Fruit fly (Drosophila melanogaster) whole organism, adult: ENCODE data around the gene CG15412.

Experiments used
- CG11617 ChIP-seq: fragments of 200-800 bp; sonication (Bioruptor generic); optimal IDR thresholded peaks from 2 replicates; lab custom pipeline; 2017; ENCODE audit warnings: mild to moderate bottlenecking, missing biosample characterization, missing genetic modification reagents, missing genetic modification characterization
- CG12768 ChIP-seq: fragments of 200-800 bp; sonication (Bioruptor generic); optimal IDR thresholded peaks from 2 replicates; lab custom pipeline; 2017; ENCODE audit warnings: missing biosample characterization, missing genetic modification characterization, mild to moderate bottlenecking, moderate library complexity, missing genetic modification reagents
- CG14711 ChIP-seq: fragments of 200-800 bp; sonication (Bioruptor generic); optimal IDR thresholded peaks from 2 replicates; lab custom pipeline; 2018; ENCODE audit warnings: missing biosample characterization, mild to moderate bottlenecking, missing genetic modification characterization, moderate library complexity
- CG1620 ChIP-seq: fragments of 200-800 bp; sonication (Bioruptor generic); optimal IDR thresholded peaks from 2 replicates; lab custom pipeline; 2016; ENCODE audit warnings: missing biosample characterization, missing genetic modification characterization
- CG33017 ChIP-seq: fragments of 200-800 bp; sonication (Bioruptor generic); optimal IDR thresholded peaks from 2 replicates; lab custom pipeline; 2018; ENCODE audit warnings: missing biosample characterization, mild to moderate bottlenecking, missing genetic modification characterization, moderate library complexity
- CG5204 ChIP-seq: fragments of 200-800 bp; sonication (Bioruptor generic); optimal IDR thresholded peaks from 2 replicates; lab custom pipeline; 2016; ENCODE audit warnings: missing biosample characterization, missing genetic modification characterization
- CG7045 ChIP-seq: fragments of 200-800 bp; sonication (Bioruptor generic); optimal IDR thresholded peaks from 2 replicates; lab custom pipeline; 2017; ENCODE audit warnings: missing biosample characterization, mild to moderate bottlenecking, missing genetic modification characterization
- CG7101 ChIP-seq: fragments of 200-800 bp; sonication (Bioruptor generic); optimal IDR thresholded peaks from 2 replicates; lab custom pipeline; 2018; ENCODE audit warnings: missing biosample characterization, mild to moderate bottlenecking, missing genetic modification characterization, moderate library complexity
- Clk ChIP-seq: fragments of 200-800 bp; sonication (Bioruptor generic); optimal IDR thresholded peaks from 2 replicates; lab custom pipeline; 2017; ENCODE audit warnings: missing biosample characterization, missing genetic modification characterization
- Crg-1 ChIP-seq: fragments of 200-800 bp; sonication (Bioruptor generic); optimal IDR thresholded peaks from 2 replicates; lab custom pipeline; 2016; ENCODE audit warnings: missing biosample characterization, missing genetic modification characterization
- Hr96 ChIP-seq: fragments of 200-800 bp; sonication (Bioruptor generic); optimal IDR thresholded peaks from 2 replicates; lab custom pipeline; 2016; ENCODE audit warnings: missing biosample characterization, missing genetic modification characterization
- Mnt ChIP-seq: fragments of 200-800 bp; sonication (Bioruptor generic); optimal IDR thresholded peaks from 2 replicates; lab custom pipeline; 2016; ENCODE audit warnings: missing biosample characterization, mild to moderate bottlenecking, missing genetic modification characterization
- bab1 ChIP-seq: fragments of 200-800 bp; sonication (Bioruptor generic); optimal IDR thresholded peaks from 3 replicates; lab custom pipeline; 2019; ENCODE audit warnings: missing biosample characterization, mild to moderate bottlenecking, missing genetic modification characterization, moderate library complexity
- cic ChIP-seq: fragments of 200-800 bp; sonication (Bioruptor generic); optimal IDR thresholded peaks from 2 replicates; lab custom pipeline; 2017; ENCODE audit warnings: missing biosample characterization, mild to moderate bottlenecking, missing genetic modification characterization, moderate library complexity
- cnc ChIP-seq, 2 experiments: fragments of >200 bp; optimal IDR thresholded peaks; 2 replicates each; lab custom pipeline; 2017
- kay ChIP-seq: fragments of 200-800 bp; sonication (Bioruptor generic); peaks from one replicate; lab custom pipeline; 2016; ENCODE audit warnings: missing biosample characterization, missing genetic modification characterization, borderline replicate concordance
- ovo ChIP-seq: fragments of 200-800 bp; sonication (Bioruptor generic); optimal IDR thresholded peaks from 2 replicates; lab custom pipeline; 2016; ENCODE audit warnings: missing biosample characterization, missing genetic modification characterization
- pad ChIP-seq: fragments of 200-800 bp; sonication (Bioruptor generic); optimal IDR thresholded peaks from 3 replicates; lab custom pipeline; 2017; ENCODE audit warnings: missing biosample characterization, missing genetic modification characterization, mild to moderate bottlenecking, moderate library complexity, missing genetic modification reagents
- tj ChIP-seq: fragments of 200-800 bp; sonication (Bioruptor generic); optimal IDR thresholded peaks from 3 replicates; lab custom pipeline; 2017; ENCODE audit warnings: missing biosample characterization, mild to moderate bottlenecking, missing genetic modification characterization, moderate library complexity
- toe ChIP-seq: fragments of 200-800 bp; sonication (Bioruptor generic); optimal IDR thresholded peaks from 2 replicates; lab custom pipeline; 2016; ENCODE audit warnings: missing biosample characterization, missing genetic modification characterization

Gene CG15412

DNA sequence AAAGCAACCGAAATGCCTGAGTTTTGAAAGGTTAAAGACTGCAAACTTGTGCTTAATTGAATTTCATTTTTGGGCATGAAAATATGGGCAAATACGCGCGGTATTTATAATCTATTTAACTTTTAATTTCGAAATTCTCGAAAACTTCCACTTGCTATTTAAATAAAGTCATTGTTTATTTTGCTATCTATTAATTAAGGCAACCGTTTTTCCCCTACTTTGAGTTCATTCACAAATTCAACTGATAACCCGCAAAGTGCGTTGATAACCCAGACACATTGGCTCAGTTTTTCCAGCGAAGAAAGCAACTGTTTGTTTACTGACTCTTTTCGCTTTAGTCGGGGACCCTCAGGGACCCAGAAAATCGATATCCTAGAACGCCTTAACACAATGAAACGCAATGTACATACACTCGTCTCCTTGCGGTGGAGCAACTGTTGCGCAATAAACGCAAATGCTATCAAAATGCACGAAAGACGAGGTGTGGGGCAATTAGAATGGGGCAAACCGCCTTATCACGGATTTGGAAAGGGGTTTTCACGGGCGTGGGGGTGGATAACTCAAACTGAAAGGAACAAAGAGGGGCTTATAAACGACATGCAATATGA, 3.6 kb downstream of the CG15412 start:
- peak; percentile 25 for TF ChIP-seq kay (GFP tag; lab: Kevin White, UChicago)
- no peak for TF ChIP-seq CG12768

DNA sequence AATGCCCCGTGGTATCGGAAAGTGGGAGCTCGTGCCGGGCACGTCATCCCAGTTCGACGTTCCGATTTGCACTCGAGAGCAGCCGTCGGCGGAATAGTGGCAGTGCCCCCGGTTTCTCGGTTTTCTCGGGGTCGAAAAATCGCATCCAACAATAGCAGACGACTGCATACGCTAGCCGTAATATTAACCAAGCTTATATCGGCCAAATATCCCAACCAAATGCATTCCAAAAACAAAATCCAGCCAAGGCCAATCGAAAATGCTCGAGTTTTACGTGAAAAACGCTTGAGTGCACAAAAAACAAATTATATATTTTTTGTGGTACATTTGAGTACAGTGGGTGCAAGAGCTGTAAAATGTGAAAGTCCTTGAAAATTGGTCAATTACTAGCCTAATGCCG, 4.2 kb downstream of the CG15412 start:
- TF ChIP-seq CG7045 (GFP tag; lab: Kevin White, UChicago), result peak; percentile 11
- TF ChIP-seq tj (GFP tag; lab: Kevin White, UChicago), result peak; percentile 45
- TF ChIP-seq Crg-1 (GFP tag; lab: Kevin White, UChicago), result no peak
- no peak for TF ChIP-seq kay (GFP tag; lab: Kevin White, UChicago)
- TF ChIP-seq toe (GFP tag; lab: Kevin White, UChicago), result no peak
- TF ChIP-seq Hr96 (GFP tag; lab: Kevin White, UChicago), result no peak
- no peak for TF ChIP-seq pad (GFP tag; lab: Kevin White, UChicago)
- no peak for TF ChIP-seq CG14711 (tag; lab: Kevin White, UChicago)
- no peak for TF ChIP-seq CG1620 (GFP tag; lab: Kevin White, UChicago)
- no peak for TF ChIP-seq ovo (GFP tag; lab: Kevin White, UChicago)
- peak; percentile 49 for TF ChIP-seq cic (GFP tag; lab: Kevin White, UChicago)
- TF ChIP-seq CG33017 (tag; lab: Kevin White, UChicago), result peak; percentile 24
- TF ChIP-seq cnc (optimal IDR thresholded peaks at IDR 0.05; lab: Kevin White, UChicago), result no peak
- no peak for TF ChIP-seq CG7101
- peak; percentile 48 for TF ChIP-seq Mnt (GFP tag; lab: Kevin White, UChicago)
- TF ChIP-seq Clk (GFP tag; lab: Kevin White, UChicago), result no peak
- TF ChIP-seq CG11617, result peak; percentile 24
- peak; percentile 35 for TF ChIP-seq CG12768
- no peak for TF ChIP-seq CG5204 (GFP tag; lab: Kevin White, UChicago)
- no peak for TF ChIP-seq bab1 (GFP tag; lab: Kevin White, UChicago)

DNA sequence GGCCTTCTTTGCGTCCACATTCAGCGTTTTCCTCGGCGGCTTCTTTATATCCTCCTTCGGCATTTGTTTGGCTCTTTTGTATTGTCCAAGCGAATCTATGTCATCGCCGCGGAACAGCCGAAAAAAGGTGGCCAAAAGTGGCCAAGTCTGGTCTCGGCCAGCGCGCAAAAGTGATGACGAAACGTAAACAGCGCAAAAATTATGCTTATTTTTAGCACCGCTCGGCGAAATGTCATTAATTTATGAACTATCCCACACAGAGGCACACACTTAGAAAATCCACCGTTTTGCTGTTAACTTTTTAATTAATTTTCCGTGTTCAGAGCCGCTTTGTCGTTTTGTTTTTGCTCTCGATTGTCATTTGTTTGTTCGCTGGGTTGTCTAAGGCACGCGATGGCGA, 4.6 kb downstream of the CG15412 start:
- peak; percentile 80 for TF ChIP-seq kay (GFP tag; lab: Kevin White, UChicago)
- TF ChIP-seq pad (GFP tag; lab: Kevin White, UChicago), result no peak
- TF ChIP-seq tj (GFP tag; lab: Kevin White, UChicago), result peak; percentile 92
- TF ChIP-seq CG7101, result no peak
- TF ChIP-seq Hr96 (GFP tag; lab: Kevin White, UChicago), result no peak
- no peak for TF ChIP-seq CG5204 (GFP tag; lab: Kevin White, UChicago)
- TF ChIP-seq Clk (GFP tag; lab: Kevin White, UChicago), result no peak

DNA sequence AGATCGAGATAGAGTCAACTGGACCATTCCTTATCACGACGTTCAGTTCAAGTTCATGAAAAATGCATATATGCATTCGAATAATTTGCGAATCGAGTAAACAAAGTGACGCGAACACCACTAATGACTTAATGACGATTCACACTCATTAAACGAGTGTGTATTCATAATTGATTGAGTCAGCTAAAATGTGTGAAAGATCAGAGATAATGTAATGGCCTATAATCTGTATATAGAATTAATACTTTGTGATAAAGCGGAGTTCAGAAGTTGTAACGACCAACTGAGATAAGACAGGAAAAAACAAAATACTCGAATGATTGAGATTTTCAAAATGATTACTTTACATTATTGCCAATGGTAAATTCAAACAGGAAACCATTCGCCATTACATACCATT, 5.7 kb downstream of the CG15412 start:
- TF ChIP-seq tj (GFP tag; lab: Kevin White, UChicago) (peak; percentile 49), kay (GFP tag; lab: Kevin White, UChicago) (peak; percentile 73), ovo (GFP tag; lab: Kevin White, UChicago) (no peak)

DNA sequence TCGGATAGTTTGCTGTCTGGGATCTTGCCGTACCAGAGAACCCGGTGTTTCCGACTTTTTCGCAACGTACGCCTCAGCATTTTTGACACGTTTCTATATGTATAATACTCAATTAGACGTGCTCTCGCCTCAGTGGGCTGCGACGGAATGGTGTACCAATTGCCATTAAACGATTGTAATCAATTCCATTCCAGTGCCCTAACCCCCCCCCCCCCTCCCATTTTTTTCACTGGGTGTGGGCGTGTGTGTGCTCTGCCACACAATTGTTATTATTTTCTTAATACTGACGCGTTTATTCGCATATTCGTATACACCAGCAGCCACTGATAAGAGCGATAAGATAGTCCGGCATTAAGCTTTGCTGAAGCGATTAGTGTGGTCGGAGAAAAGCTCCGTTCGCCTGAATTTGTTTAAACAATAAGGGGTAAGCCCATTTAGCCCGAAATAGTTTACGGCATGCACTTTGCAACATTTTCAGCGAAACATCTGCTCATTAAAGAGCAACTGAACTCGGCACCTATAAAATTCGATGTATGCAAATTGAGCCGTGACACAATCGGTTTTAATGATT, 6.3 kb downstream of the CG15412 start:
- TF ChIP-seq pad (GFP tag; lab: Kevin White, UChicago) (peak; percentile 10), CG11617 (peak; percentile 20), CG12768 (peak; percentile 14), CG14711 (tag; lab: Kevin White, UChicago) (no peak), bab1 (GFP tag; lab: Kevin White, UChicago) (peak; percentile 5), CG33017 (tag; lab: Kevin White, UChicago) (peak; percentile 6), kay (GFP tag; lab: Kevin White, UChicago) (peak; percentile 84), Hr96 (GFP tag; lab: Kevin White, UChicago) (no peak), tj (GFP tag; lab: Kevin White, UChicago) (peak; percentile 36), Mnt (GFP tag; lab: Kevin White, UChicago) (peak; percentile 58), cic (GFP tag; lab: Kevin White, UChicago) (peak; percentile 83), ovo (GFP tag; lab: Kevin White, UChicago) (no peak), Crg-1 (GFP tag; lab: Kevin White, UChicago) (no peak)

DNA sequence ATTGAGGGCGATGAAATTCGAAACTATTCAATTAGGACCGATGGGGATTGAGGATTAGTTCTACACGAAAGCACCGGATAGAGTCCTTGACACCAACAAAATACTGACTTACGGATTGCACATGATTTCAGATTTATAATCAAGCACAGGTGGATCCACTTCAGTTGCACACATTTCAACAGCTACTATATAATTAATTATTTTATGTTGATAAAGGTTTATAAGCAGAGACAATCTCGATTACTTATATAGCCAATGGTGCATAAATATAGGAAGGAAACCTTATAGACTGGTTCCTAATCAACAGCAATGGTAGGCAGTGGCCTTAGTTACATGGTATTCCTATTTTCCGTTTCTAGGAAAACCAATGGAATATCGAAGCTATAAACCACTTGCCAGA, 7.1 kb downstream of the CG15412 start:
- TF ChIP-seq CG12768, result no peak
- peak; percentile 94 for TF ChIP-seq kay (GFP tag; lab: Kevin White, UChicago)

DNA sequence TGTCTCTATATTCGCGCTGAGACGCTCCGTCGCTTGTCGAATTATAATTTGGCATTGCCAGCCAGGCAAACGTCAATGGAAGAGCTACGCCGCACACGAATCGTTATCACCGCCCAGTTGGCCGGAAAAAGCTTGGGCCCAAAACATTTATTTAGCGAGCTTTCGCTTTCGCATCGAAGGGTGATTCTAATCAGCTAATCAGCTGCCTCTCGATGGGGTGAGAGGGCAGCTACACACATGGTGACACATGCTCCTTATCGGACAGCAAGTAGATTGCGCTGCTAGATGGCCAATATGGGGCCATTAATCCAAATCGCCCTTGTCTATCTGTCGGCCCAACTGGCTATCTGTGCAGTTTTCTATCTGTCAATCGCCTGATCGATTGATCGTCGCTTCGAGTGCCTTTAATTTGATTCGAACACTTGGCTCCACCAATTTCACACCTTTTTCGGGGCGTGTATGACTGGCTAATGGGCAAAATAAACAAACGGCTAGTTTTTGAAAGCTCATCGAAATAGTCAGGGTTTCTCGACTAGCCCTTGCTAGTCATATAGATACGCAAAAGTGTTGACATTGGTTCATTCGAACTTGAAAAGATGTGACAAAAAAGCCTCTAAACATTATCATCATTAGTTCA, 9.3 kb downstream of the CG15412 start:
- no peak for TF ChIP-seq cnc (optimal IDR thresholded peaks at IDR 0.05; lab: Kevin White, UChicago)
- no peak for TF ChIP-seq CG14711 (tag; lab: Kevin White, UChicago)
- TF ChIP-seq CG1620 (GFP tag; lab: Kevin White, UChicago), result no peak
- peak; percentile 74 for TF ChIP-seq Mnt (GFP tag; lab: Kevin White, UChicago)
- TF ChIP-seq CG7101, result peak; percentile 6
- TF ChIP-seq Crg-1 (GFP tag; lab: Kevin White, UChicago), result no peak
- TF ChIP-seq CG11617, result peak; percentile 20
- no peak for TF ChIP-seq Hr96 (GFP tag; lab: Kevin White, UChicago)
- no peak for TF ChIP-seq CG5204 (GFP tag; lab: Kevin White, UChicago)
- TF ChIP-seq CG7045 (GFP tag; lab: Kevin White, UChicago), result no peak
- TF ChIP-seq CG33017 (tag; lab: Kevin White, UChicago), result no peak
- no peak for TF ChIP-seq bab1 (GFP tag; lab: Kevin White, UChicago)
- no peak for TF ChIP-seq pad (GFP tag; lab: Kevin White, UChicago)
- no peak for TF ChIP-seq ovo (GFP tag; lab: Kevin White, UChicago)
- peak; percentile 37 for TF ChIP-seq tj (GFP tag; lab: Kevin White, UChicago)
- TF ChIP-seq CG12768, result peak; percentile 53
- TF ChIP-seq cic (GFP tag; lab: Kevin White, UChicago), result peak; percentile 90
- no peak for TF ChIP-seq toe (GFP tag; lab: Kevin White, UChicago)
- no peak for TF ChIP-seq Clk (GFP tag; lab: Kevin White, UChicago)
- no peak for TF ChIP-seq kay (GFP tag; lab: Kevin White, UChicago)
